Fruit fly (Drosophila melanogaster) whole organism, adult: ENCODE measurements around the gene CG1113.

Experiments used
- CG11617 ChIP-seq: fragments of 200-800 bp; sonication (Bioruptor generic); optimal IDR thresholded peaks from 2 replicates; lab custom pipeline; 2017; ENCODE audit warnings: mild to moderate bottlenecking, missing biosample characterization, missing genetic modification reagents, missing genetic modification characterization
- CG14711 ChIP-seq: fragments of 200-800 bp; sonication (Bioruptor generic); optimal IDR thresholded peaks from 2 replicates; lab custom pipeline; 2018; ENCODE audit warnings: missing biosample characterization, mild to moderate bottlenecking, missing genetic modification characterization, moderate library complexity
- CG1620 ChIP-seq: fragments of 200-800 bp; sonication (Bioruptor generic); optimal IDR thresholded peaks from 2 replicates; lab custom pipeline; 2016; ENCODE audit warnings: missing biosample characterization, missing genetic modification characterization
- CG33017 ChIP-seq: fragments of 200-800 bp; sonication (Bioruptor generic); optimal IDR thresholded peaks from 2 replicates; lab custom pipeline; 2018; ENCODE audit warnings: missing biosample characterization, mild to moderate bottlenecking, missing genetic modification characterization, moderate library complexity
- CG7101 ChIP-seq: fragments of 200-800 bp; sonication (Bioruptor generic); optimal IDR thresholded peaks from 2 replicates; lab custom pipeline; 2018; ENCODE audit warnings: missing biosample characterization, mild to moderate bottlenecking, missing genetic modification characterization, moderate library complexity
- Mnt ChIP-seq: fragments of 200-800 bp; sonication (Bioruptor generic); optimal IDR thresholded peaks from 2 replicates; lab custom pipeline; 2016; ENCODE audit warnings: missing biosample characterization, mild to moderate bottlenecking, missing genetic modification characterization
- bab1 ChIP-seq: fragments of 200-800 bp; sonication (Bioruptor generic); optimal IDR thresholded peaks from 3 replicates; lab custom pipeline; 2019; ENCODE audit warnings: missing biosample characterization, mild to moderate bottlenecking, missing genetic modification characterization, moderate library complexity
- cnc ChIP-seq, 2 experiments: fragments of >200 bp; optimal IDR thresholded peaks; 2 replicates each; lab custom pipeline; 2017
- kay ChIP-seq: fragments of 200-800 bp; sonication (Bioruptor generic); peaks from one replicate; lab custom pipeline; 2016; ENCODE audit warnings: missing biosample characterization, missing genetic modification characterization, borderline replicate concordance
- ovo ChIP-seq: fragments of 200-800 bp; sonication (Bioruptor generic); optimal IDR thresholded peaks from 2 replicates; lab custom pipeline; 2016; ENCODE audit warnings: missing biosample characterization, missing genetic modification characterization
- pad ChIP-seq: fragments of 200-800 bp; sonication (Bioruptor generic); optimal IDR thresholded peaks from 3 replicates; lab custom pipeline; 2017; ENCODE audit warnings: missing biosample characterization, missing genetic modification characterization, mild to moderate bottlenecking, moderate library complexity, missing genetic modification reagents
- tj ChIP-seq: fragments of 200-800 bp; sonication (Bioruptor generic); optimal IDR thresholded peaks from 3 replicates; lab custom pipeline; 2017; ENCODE audit warnings: missing biosample characterization, mild to moderate bottlenecking, missing genetic modification characterization, moderate library complexity
- toe ChIP-seq: fragments of 200-800 bp; sonication (Bioruptor generic); optimal IDR thresholded peaks from 2 replicates; lab custom pipeline; 2016; ENCODE audit warnings: missing biosample characterization, missing genetic modification characterization

DNA sequence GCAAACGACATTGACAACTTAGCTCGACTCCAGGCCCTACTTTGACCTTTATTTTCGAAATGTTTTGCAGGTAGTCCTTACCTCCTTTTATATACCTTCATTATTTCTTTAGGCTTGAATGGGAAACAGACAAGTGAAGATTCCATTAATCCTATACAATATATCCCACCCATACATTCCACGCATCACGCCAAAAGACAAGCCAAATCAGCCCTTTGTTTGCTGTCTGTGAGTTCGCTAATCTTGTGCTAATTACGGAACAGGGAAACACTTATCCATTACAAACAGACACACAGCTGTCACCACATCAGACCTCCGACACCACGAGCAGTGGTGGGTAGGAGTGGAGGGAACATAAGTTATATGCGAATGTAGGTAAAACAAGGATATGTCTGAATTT is 12.2 kb upstream of the CG1113 start, which contains the start of gene CG33293:
- TF ChIP-seq CG7101 (tag; lab: Kevin White, UChicago) (no peak), Mnt (no peak), pad (no peak), toe (GFP tag; lab: Kevin White, UChicago) (no peak), tj (GFP tag; lab: Kevin White, UChicago) (no peak), kay (GFP tag; lab: Kevin White, UChicago) (no peak), CG11617 (GFP tag; lab: Kevin White, UChicago) (no peak), CG33017 (no peak), CG1620 (GFP tag; lab: Kevin White, UChicago) (no peak), ovo (GFP tag; lab: Kevin White, UChicago) (no peak), CG14711 (tag; lab: Kevin White, UChicago) (no peak), cnc (optimal IDR thresholded peaks at IDR 0.05; lab: Kevin White, UChicago) (no peak), bab1 (GFP tag; lab: Kevin White, UChicago) (no peak)
